Worm (Caenorhabditis elegans) whole organism, midembryonic: ENCODE results near the gene E02H4.6.

Experiments used
- T22C8.4 ChIP-seq: fragments of 200-800 bp; sonication (Bioruptor generic); IDR thresholded peaks from 2 replicates; pipeline ENCODE4 v1.3.6; 2022; ENCODE audit warnings: missing genetic modification characterization, missing compliant biosample characterization
- cog-1 ChIP-seq: sonication (generic microtip); optimal IDR thresholded peaks from 2 replicates; lab custom pipeline; 2016; ENCODE audit warnings: missing genetic modification characterization, missing compliant biosample characterization
- flt-1 ChIP-seq: fragments of 200-800 bp; sonication (Bioruptor generic); IDR thresholded peaks from 2 replicates; pipeline ENCODE4 v1.3.6; 2022; ENCODE audit warnings: missing genetic modification characterization, missing compliant biosample characterization
- med-1 ChIP-seq: sonication (generic microtip); optimal IDR thresholded peaks from 2 replicates; lab custom pipeline; 2017; ENCODE audit warnings: missing genetic modification characterization, mild to moderate bottlenecking, missing compliant biosample characterization, antibody characterized with exemption, missing genetic modification reagents; ENCODE audit not compliant: insufficient read depth
- ref-1 ChIP-seq: fragments of 200-800 bp; sonication (Bioruptor generic); conservative IDR thresholded peaks from 2 replicates; pipeline ENCODE4 v1.3.6; 2022; ENCODE audit warnings: missing genetic modification reagents, missing genetic modification characterization, missing compliant biosample characterization
- tab-1 ChIP-seq: fragments of 200-800 bp; sonication (Bioruptor generic); IDR thresholded peaks from 2 replicates; pipeline ENCODE4 v1.3.6; 2022; ENCODE audit warnings: missing genetic modification characterization, missing compliant biosample characterization
- ztf-29 ChIP-seq: fragments of 200-800 bp; sonication (Bioruptor generic); IDR thresholded peaks from 2 replicates; pipeline ENCODE4 v1.3.6; 2022; ENCODE audit warnings: missing genetic modification reagents, missing genetic modification characterization, missing compliant biosample characterization

DNA sequence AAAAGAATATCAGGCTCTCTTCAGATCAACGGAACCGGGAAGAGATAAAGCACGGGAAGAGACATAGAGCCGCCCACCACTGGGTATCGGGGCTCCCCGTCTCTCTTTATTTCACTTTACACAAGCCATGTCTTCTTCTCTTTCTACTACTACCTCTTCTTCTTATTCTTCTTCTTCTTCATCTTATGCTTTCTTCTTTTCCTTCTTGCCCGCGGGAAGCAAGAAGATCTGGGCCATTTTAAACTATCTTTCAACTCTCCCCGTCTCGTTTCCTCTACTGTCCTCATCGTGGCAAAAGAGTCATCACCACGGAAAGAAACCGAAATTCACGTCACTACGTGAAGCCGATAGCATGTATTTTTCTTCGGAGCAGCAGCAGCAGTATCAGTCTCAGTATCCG is 40.7 kb upstream of the E02H4.6 start:
- no peak for TF ChIP-seq med-1 (GFP tag; lab: Kevin White, UChicago)
- no peak for TF ChIP-seq flt-1 (GFP tag; lab: Robert Waterston, UW)
- no peak for TF ChIP-seq ref-1
- no peak for TF ChIP-seq T22C8.4 (GFP tag; lab: Robert Waterston, UW)
- no peak for TF ChIP-seq tab-1 (GFP tag; lab: Robert Waterston, UW)
- TF ChIP-seq cog-1 (tag; lab: Kevin White, UChicago), result no peak
- TF ChIP-seq ztf-29 (GFP tag; lab: Robert Waterston, UW), result no peak
